Fruit fly (Drosophila melanogaster) whole organism, embryonic: ENCODE results near the gene Pvf2.
A peak's percentile ranks its signal among the peaks of the same experiment; 100 is the strongest.

Experiments used
- Abd-B ChIP-seq: fragments of 200-800 bp; sonication (Bioruptor generic); optimal IDR thresholded peaks from 2 replicates; lab custom pipeline; 2018; ENCODE audit warnings: missing biosample characterization, mild to moderate bottlenecking, missing genetic modification characterization, moderate library complexity
- Adf1 ChIP-seq: fragments of 200-800 bp; sonication (Bioruptor generic); IDR thresholded peaks from 2 replicates; pipeline ENCODE4 v1.3.6; 2022; ENCODE audit warnings: missing biosample characterization, missing genetic modification characterization
- Atf-2 ChIP-seq: fragments of 200-800 bp; sonication (Bioruptor generic); optimal IDR thresholded peaks from 2 replicates; lab custom pipeline; 2016; ENCODE audit warnings: missing biosample characterization, missing genetic modification characterization
- C15 ChIP-seq: fragments of 200-800 bp; sonication (Bioruptor generic); IDR thresholded peaks from 3 replicates; pipeline ENCODE4 v1.3.6; 2022; ENCODE audit warnings: missing biosample characterization, missing genetic modification characterization
- CG10979 ChIP-seq: fragments of 200-800 bp; sonication (Bioruptor generic); optimal IDR thresholded peaks from 2 replicates; lab custom pipeline; 2018; ENCODE audit warnings: missing biosample characterization, mild to moderate bottlenecking, missing genetic modification characterization, moderate library complexity
- CG11085 ChIP-seq: fragments of 200-800 bp; sonication (Bioruptor generic); IDR thresholded peaks from 2 replicates; pipeline ENCODE4 v1.3.6; 2022; ENCODE audit warnings: missing biosample characterization, missing genetic modification characterization
- CG12744 ChIP-seq: fragments of 200-800 bp; sonication (Bioruptor generic); optimal IDR thresholded peaks from 2 replicates; lab custom pipeline; 2016; ENCODE audit warnings: missing biosample characterization, missing genetic modification characterization
- CG13123 ChIP-seq: fragments of 200-800 bp; sonication (Bioruptor generic); optimal IDR thresholded peaks from 2 replicates; lab custom pipeline; 2016; ENCODE audit warnings: missing biosample characterization, missing genetic modification characterization
- CG15514 ChIP-seq: fragments of 200-800 bp; sonication (Bioruptor generic); optimal IDR thresholded peaks from 3 replicates; lab custom pipeline; 2017; ENCODE audit warnings: missing biosample characterization, missing genetic modification characterization, mild to moderate bottlenecking, moderate library complexity, missing genetic modification reagents
- CG1603 ChIP-seq: fragments of 200-800 bp; sonication (Bioruptor generic); optimal IDR thresholded peaks from 2 replicates; lab custom pipeline; 2019; ENCODE audit warnings: missing biosample characterization, mild to moderate bottlenecking, missing genetic modification characterization, moderate library complexity
- CG17361 ChIP-seq: fragments of 200-800 bp; sonication (Bioruptor generic); IDR thresholded peaks from 3 replicates; pipeline ENCODE4 v1.3.6; 2022; ENCODE audit warnings: missing biosample characterization, missing genetic modification characterization
- CG17568 ChIP-seq: fragments of 200-800 bp; sonication (Bioruptor generic); optimal IDR thresholded peaks from 2 replicates; lab custom pipeline; 2018; ENCODE audit warnings: missing biosample characterization, mild to moderate bottlenecking, missing genetic modification characterization, moderate library complexity
- CG30431 ChIP-seq: fragments of 200-800 bp; sonication (Bioruptor generic); optimal IDR thresholded peaks from 2 replicates; lab custom pipeline; 2017; ENCODE audit warnings: missing biosample characterization, missing genetic modification characterization
- CG3065 ChIP-seq: fragments of 200-800 bp; sonication (Bioruptor generic); optimal IDR thresholded peaks from 2 replicates; lab custom pipeline; 2016; ENCODE audit warnings: missing biosample characterization, missing genetic modification characterization
- CG31441 ChIP-seq: fragments of 200-800 bp; sonication (Bioruptor generic); IDR thresholded peaks from 2 replicates; pipeline ENCODE4 v1.3.6; 2022; ENCODE audit warnings: missing biosample characterization, missing genetic modification characterization
- CG6765 ChIP-seq: fragments of 200-800 bp; sonication (Bioruptor generic); optimal IDR thresholded peaks from 3 replicates; lab custom pipeline; 2017; ENCODE audit warnings: missing biosample characterization, mild to moderate bottlenecking, missing genetic modification characterization
- CG6813 ChIP-seq: fragments of 200-800 bp; sonication (Bioruptor generic); optimal IDR thresholded peaks from 2 replicates; lab custom pipeline; 2017; ENCODE audit warnings: missing biosample characterization, missing genetic modification characterization, mild to moderate bottlenecking, moderate library complexity, missing genetic modification reagents
- CG8089 ChIP-seq: fragments of 200-800 bp; sonication (Bioruptor generic); optimal IDR thresholded peaks from 3 replicates; lab custom pipeline; 2016; ENCODE audit warnings: missing biosample characterization, missing genetic modification characterization
- CkIIα-i1 ChIP-seq: fragments of 200-800 bp; sonication (Bioruptor generic); IDR thresholded peaks from 2 replicates; pipeline ENCODE4 v1.3.6; 2022; ENCODE audit warnings: missing biosample characterization, missing genetic modification characterization
- CrebB ChIP-seq: fragments of 200-800 bp; sonication (Bioruptor generic); optimal IDR thresholded peaks from 3 replicates; lab custom pipeline; 2018; ENCODE audit warnings: missing biosample characterization, mild to moderate bottlenecking, missing genetic modification characterization
- Dbx ChIP-seq: fragments of 200-800 bp; sonication (Bioruptor generic); IDR thresholded peaks from 3 replicates; pipeline ENCODE4 v1.3.6; 2022; ENCODE audit warnings: missing biosample characterization, missing genetic modification characterization
- Ets97D ChIP-seq: fragments of 200-800 bp; sonication (Bioruptor generic); optimal IDR thresholded peaks from 3 replicates; lab custom pipeline; 2016; ENCODE audit warnings: missing biosample characterization, missing genetic modification characterization
- Hr51 ChIP-seq, 2 experiments: fragments of 200-800 bp; sonication (Bioruptor generic); optimal IDR thresholded peaks; 2 replicates in 1 of 2; 3 replicates in 1 of 2; lab custom pipeline; 2016 to 2018; ENCODE audit warnings: missing biosample characterization in 2 of 2, missing genetic modification characterization in 2 of 2, mild to moderate bottlenecking in 1 of 2, moderate library complexity in 1 of 2
- Mad ChIP-seq: fragments of 200-800 bp; sonication (Bioruptor generic); optimal IDR thresholded peaks from 2 replicates; lab custom pipeline; 2016; ENCODE audit warnings: missing biosample characterization, missing genetic modification characterization
- Med ChIP-seq: fragments of 200-800 bp; sonication (Bioruptor generic); peaks from one replicate; lab custom pipeline; 2016; ENCODE audit warnings: missing biosample characterization, missing genetic modification characterization, mild to moderate bottlenecking, inconsistent platforms, moderate library complexity
- NC2β ChIP-seq: fragments of 200-800 bp; sonication (Bioruptor generic); optimal IDR thresholded peaks from 2 replicates; lab custom pipeline; 2016; ENCODE audit warnings: missing biosample characterization, missing genetic modification characterization
- Sin3A ChIP-seq: fragments of >200 bp; optimal IDR thresholded peaks from 2 replicates; lab custom pipeline; 2018
- Sox100B ChIP-seq: fragments of 200-800 bp; sonication (Bioruptor generic); optimal IDR thresholded peaks from 3 replicates; lab custom pipeline; 2018; ENCODE audit warnings: missing biosample characterization, mild to moderate bottlenecking, missing genetic modification characterization
- Spps ChIP-seq: fragments of 200-800 bp; sonication (Bioruptor generic); optimal IDR thresholded peaks from 2 replicates; lab custom pipeline; 2018; ENCODE audit warnings: missing biosample characterization, mild to moderate bottlenecking, missing genetic modification characterization
- Xbp1 ChIP-seq: fragments of 200-800 bp; sonication (Bioruptor generic); optimal IDR thresholded peaks from 3 replicates; lab custom pipeline; 2016; ENCODE audit warnings: missing biosample characterization, mild to moderate bottlenecking, missing genetic modification characterization
- amos ChIP-seq: fragments of 200-800 bp; sonication (Bioruptor generic); IDR thresholded peaks from 2 replicates; pipeline ENCODE4 v1.3.6; 2022; ENCODE audit warnings: missing biosample characterization, missing genetic modification characterization; ENCODE audit not compliant: partially characterized antibody
- bsh ChIP-seq, 2 experiments: fragments of 200-800 bp; sonication (Bioruptor generic); optimal IDR thresholded peaks; 2 replicates each; lab custom pipeline; 2017 to 2018; ENCODE audit warnings: mild to moderate bottlenecking in 2 of 2, missing biosample characterization in 2 of 2, missing genetic modification characterization in 2 of 2, moderate library complexity in 1 of 2
- btn ChIP-seq: fragments of 200-800 bp; sonication (Bioruptor generic); optimal IDR thresholded peaks from 2 replicates; lab custom pipeline; 2016; ENCODE audit warnings: missing biosample characterization, missing genetic modification characterization
- chn ChIP-seq: fragments of 200-800 bp; sonication (Bioruptor generic); optimal IDR thresholded peaks from 2 replicates; lab custom pipeline; 2016; ENCODE audit warnings: missing biosample characterization, missing genetic modification characterization
- dmrt99B ChIP-seq: fragments of 200-800 bp; sonication (Bioruptor generic); optimal IDR thresholded peaks from 2 replicates; lab custom pipeline; 2018; ENCODE audit warnings: missing biosample characterization, mild to moderate bottlenecking, missing genetic modification characterization, moderate library complexity
- exex ChIP-seq: fragments of 200-800 bp; sonication (Bioruptor generic); optimal IDR thresholded peaks from 4 replicates; lab custom pipeline; 2018; ENCODE audit warnings: missing biosample characterization, mild to moderate bottlenecking, missing genetic modification characterization, moderate library complexity
- fd3F ChIP-seq: fragments of 200-800 bp; sonication (Bioruptor generic); optimal IDR thresholded peaks from 2 replicates; lab custom pipeline; 2018; ENCODE audit warnings: missing biosample characterization, mild to moderate bottlenecking, missing genetic modification characterization, moderate library complexity
- h ChIP-seq: fragments of >200 bp; optimal IDR thresholded peaks from 2 replicates; lab custom pipeline; 2017
- hkb ChIP-seq, 2 experiments: fragments of 200-800 bp in 1 of 2; fragments of >200 bp in 1 of 2; sonication (Bioruptor generic) in 1 of 2; IDR thresholded peaks in 1 of 2; optimal IDR thresholded peaks in 1 of 2; 2 replicates each; pipeline versions ENCODE4 v1.3.6 to Lab custom; 2017 to 2022; ENCODE audit warnings: missing biosample characterization in 1 of 2, missing genetic modification characterization in 1 of 2
- ind ChIP-seq: fragments of 200-800 bp; sonication (Bioruptor generic); optimal IDR thresholded peaks from 3 replicates; lab custom pipeline; 2016; ENCODE audit warnings: missing biosample characterization, missing genetic modification characterization
- insv ChIP-seq, 2 experiments: fragments of 200-800 bp; sonication (Bioruptor generic); optimal IDR thresholded peaks; 3 replicates each; lab custom pipeline; 2016 to 2018; ENCODE audit warnings: missing biosample characterization in 2 of 2, missing genetic modification characterization in 2 of 2
- mld ChIP-seq: fragments of 200-800 bp; sonication (Bioruptor generic); IDR thresholded peaks from 3 replicates; pipeline ENCODE4 v1.3.6; 2022; ENCODE audit warnings: missing biosample characterization, missing genetic modification characterization; ENCODE audit not compliant: partially characterized antibody
- onecut ChIP-seq: fragments of 200-800 bp; sonication (Bioruptor generic); IDR thresholded peaks from 2 replicates; pipeline ENCODE4 v1.3.6; 2022; ENCODE audit warnings: missing biosample characterization, missing genetic modification characterization
- org-1 ChIP-seq: fragments of 200-800 bp; sonication (Bioruptor generic); optimal IDR thresholded peaks from 2 replicates; lab custom pipeline; 2017; ENCODE audit warnings: missing biosample characterization, missing genetic modification characterization
- otp ChIP-seq: fragments of 200-800 bp; sonication (Bioruptor generic); IDR thresholded peaks from 3 replicates; pipeline ENCODE4, ENCODE4 v1.3.6; 2022; ENCODE audit warnings: missing biosample characterization, missing genetic modification characterization
- pum ChIP-seq: fragments of 200-800 bp; sonication (Bioruptor generic); optimal IDR thresholded peaks from 2 replicates; lab custom pipeline; 2016; ENCODE audit warnings: missing biosample characterization, missing genetic modification characterization
- sisA ChIP-seq: fragments of 200-800 bp; sonication (Bioruptor generic); IDR thresholded peaks from 2 replicates; pipeline ENCODE4 v1.3.6; 2022; ENCODE audit warnings: missing biosample characterization, missing genetic modification characterization
- tgo ChIP-seq: fragments of 200-800 bp; sonication (Bioruptor generic); IDR thresholded peaks from 3 replicates; pipeline ENCODE4 v1.3.6; 2022; ENCODE audit warnings: missing biosample characterization, missing genetic modification characterization
- trh ChIP-seq: fragments of 200-800 bp; sonication (Bioruptor generic); optimal IDR thresholded peaks from 2 replicates; lab custom pipeline; 2016; ENCODE audit warnings: missing biosample characterization, missing genetic modification characterization
- vfl ChIP-seq: fragments of 200-800 bp; sonication (Bioruptor generic); optimal IDR thresholded peaks from 2 replicates; lab custom pipeline; 2016; ENCODE audit warnings: missing biosample characterization, missing genetic modification characterization
- vnd ChIP-seq: fragments of 200-800 bp; sonication (Bioruptor generic); IDR thresholded peaks from 3 replicates; pipeline ENCODE4 v1.3.6; 2022; ENCODE audit warnings: missing biosample characterization, missing genetic modification characterization; ENCODE audit not compliant: partially characterized antibody

Gene Pvf2

dm6 chr2L:7073011-7073410, 11.4 kb downstream of the Pvf2 start (continued):
- TF ChIP-seq Adf1 (GFP tag; lab: Robert Waterston, UW) (no peak), trh (GFP tag; lab: Kevin White, UChicago) (no peak), CG6813 (GFP tag; lab: Kevin White, UChicago) (no peak), CG12744 (no peak), CrebB (tag; lab: Kevin White, UChicago) (no peak), vnd (GFP tag; lab: Robert Waterston, UW) (no peak), insv (GFP tag; optimal IDR thresholded peaks at IDR 0.05; lab: Kevin White, UChicago) (no peak), bsh (GFP tag; optimal IDR thresholded peaks at IDR 0.05; lab: Kevin White, UChicago) (peak in 1 of 2 experiments; percentile 38), NC2β (GFP tag; lab: Kevin White, UChicago) (no peak), CG1603 (tag; lab: Kevin White, UChicago) (peak; percentile 39), CG11085 (no peak), vfl (no peak), Hr51 (GFP tag; optimal IDR thresholded peaks at IDR 0.05; lab: Kevin White, UChicago) (peak in 1 of 2 experiments; percentile 40), CG15514 (GFP tag; lab: Kevin White, UChicago) (no peak), Xbp1 (GFP tag; lab: Kevin White, UChicago) (peak; percentile 8), Ets97D (GFP tag; lab: Kevin White, UChicago) (no peak), Dbx (GFP tag; lab: Robert Waterston, UW) (no peak), Abd-B (GFP tag; lab: Kevin White, UChicago) (peak; percentile 10), Atf-2 (no peak), CG10979 (tag; lab: Kevin White, UChicago) (peak; percentile 45), sisA (GFP tag; lab: Robert Waterston, UW) (peak; percentile 13; the same call in 1 of the 2 replicates), mld (GFP tag; lab: Robert Waterston, UW) (no peak), Sin3A (lab: Kevin White, UChicago) (no peak), exex (tag; lab: Kevin White, UChicago) (no peak), dmrt99B (peak; percentile 33), Mad (GFP tag; lab: Kevin White, UChicago) (no peak), tgo (no peak), amos (GFP tag; lab: Robert Waterston, UW) (no peak), org-1 (GFP tag; lab: Kevin White, UChicago) (no peak), fd3F (GFP tag; lab: Kevin White, UChicago) (no peak), CG17568 (GFP tag; lab: Kevin White, UChicago) (no peak), CG6765 (GFP tag; lab: Kevin White, UChicago) (no peak), btn (GFP tag; lab: Kevin White, UChicago) (no peak), ind (GFP tag; lab: Kevin White, UChicago) (peak; percentile 21), pum (peak; percentile 6), CG3065 (GFP tag; lab: Kevin White, UChicago) (no peak), CG8089 (GFP tag; lab: Kevin White, UChicago) (no peak), Spps (no peak), CG31441 (0 out of 2 replicates have a peak, but pooled peaks have one; percentile 23), hkb (optimal IDR thresholded peaks at IDR 0.05; lab: Kevin White, UChicago) (no peak), hkb (GFP tag; IDR thresholded peaks at IDR 0.05; lab: Robert Waterston, UW) (0 out of 2 replicates have a peak, but pooled peaks have one; percentile 31), Sox100B (GFP tag; lab: Kevin White, UChicago) (no peak), otp (GFP tag; lab: Robert Waterston, UW) (no peak), CkIIα-i1 (no peak), onecut (GFP tag; lab: Robert Waterston, UW) (no peak), chn (GFP tag; lab: Kevin White, UChicago) (no peak), Med (GFP tag; lab: Kevin White, UChicago) (peak; percentile 35), h (lab: Kevin White, UChicago) (no peak), CG30431 (GFP tag; lab: Kevin White, UChicago) (no peak), CG17361 (GFP tag; lab: Robert Waterston, UW) (0 out of 3 replicates have a peak, but pooled peaks have one; percentile 16), C15 (GFP tag; lab: Robert Waterston, UW) (no peak), CG13123 (GFP tag; lab: Kevin White, UChicago) (no peak)
